Worm (Caenorhabditis elegans) whole organism, L1 larva: Measurements from ENCODE around the gene H28G03.3.

Experiments
- alr-1 ChIP-seq: fragments of 200-800 bp; sonication (Bioruptor generic); optimal IDR thresholded peaks from 2 replicates; lab custom pipeline; 2018; ENCODE audit warnings: borderline replicate concordance, mild to moderate bottlenecking, missing genetic modification characterization, missing compliant biosample characterization
- ces-1 ChIP-seq: fragments of 150-350 bp; optimal IDR thresholded peaks from 2 replicates; lab custom pipeline; 2014; ENCODE audit warnings: missing biosample characterization, missing genetic modification reagents, missing genetic modification characterization
- elt-3 ChIP-seq, 6 experiments: fragments of 150-350 bp in 1 of 6; sonication (generic microtip); optimal IDR thresholded peaks; 2 replicates each; lab custom pipeline; 2017 to 2018; ENCODE audit warnings: missing biosample characterization in 6 of 6, missing genetic modification characterization in 6 of 6, inconsistent platforms in 1 of 6
- fkh-10 ChIP-seq: sonication (generic microtip); optimal IDR thresholded peaks from 2 replicates; lab custom pipeline; 2017; ENCODE audit warnings: missing biosample characterization, missing genetic modification reagents, missing genetic modification characterization
- grh-1 ChIP-seq: fragments of 200-800 bp; sonication (Bioruptor generic); IDR thresholded peaks from 2 replicates; pipeline ENCODE4 v1.3.6; 2022; ENCODE audit warnings: missing genetic modification reagents, missing genetic modification characterization, missing compliant biosample characterization
- hlh-4 ChIP-seq: sonication (generic microtip); optimal IDR thresholded peaks from 2 replicates; lab custom pipeline; 2016; ENCODE audit warnings: mild to moderate bottlenecking, missing genetic modification characterization, missing compliant biosample characterization
- lir-3 ChIP-seq: sonication (generic microtip); optimal IDR thresholded peaks from 2 replicates; lab custom pipeline; 2016; ENCODE audit warnings: mild to moderate bottlenecking, missing genetic modification characterization, moderate library complexity, missing compliant biosample characterization; ENCODE audit not compliant: poor library complexity
- nhr-12 ChIP-seq: sonication (generic microtip); optimal IDR thresholded peaks from 2 replicates; lab custom pipeline; 2017; ENCODE audit warnings: missing biosample characterization, missing genetic modification characterization
- snpc-4 ChIP-seq: fragments of 150-350 bp; optimal IDR thresholded peaks from 2 replicates; lab custom pipeline; 2014; ENCODE audit warnings: missing biosample characterization, missing genetic modification characterization
- tbx-2 ChIP-seq: sonication (generic microtip); optimal IDR thresholded peaks from 2 replicates; lab custom pipeline; 2016; ENCODE audit warnings: missing genetic modification characterization, missing compliant biosample characterization

DNA sequence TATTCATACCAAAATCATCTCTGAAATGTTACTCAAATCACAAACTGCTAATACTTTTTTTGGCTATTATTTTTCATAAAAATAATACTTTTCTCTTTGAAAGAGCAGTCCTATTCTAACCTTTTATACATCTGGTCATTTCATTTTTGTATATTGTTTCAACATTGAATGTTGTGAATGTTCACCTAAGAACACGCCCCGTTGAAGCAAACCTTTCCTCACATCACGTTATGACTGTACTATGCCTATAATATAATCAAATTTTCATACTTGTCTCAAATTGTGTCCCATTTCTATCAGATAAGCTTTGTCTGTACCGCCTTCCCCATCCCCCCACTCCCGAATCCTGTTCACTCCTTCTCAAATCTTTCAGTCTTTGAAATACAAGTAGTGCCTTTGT is 7.8 kb downstream of the H28G03.3 start:
- TF ChIP-seq snpc-4 (no peak), nhr-12 (tag; lab: Kevin White, UChicago) (no peak), elt-3 (tag; optimal IDR thresholded peaks at IDR 0.05; lab: Kevin White, UChicago) (no peak), ces-1 (GFP tag; lab: Kevin White, UChicago) (no peak), tbx-2 (no peak), grh-1 (GFP tag; lab: Robert Waterston, UW) (no peak), hlh-4 (tag; lab: Kevin White, UChicago) (no peak), alr-1 (no peak), fkh-10 (GFP tag; lab: Kevin White, UChicago) (no peak), lir-3 (no peak)
